Fruit fly (Drosophila melanogaster) whole organism, prepupa: Measurements from ENCODE around the gene CG42369.

ENCODE experiments used
- Blimp-1 ChIP-seq: fragments of 200-800 bp; sonication (Bioruptor generic); optimal IDR thresholded peaks from 3 replicates; lab custom pipeline; 2017; ENCODE audit warnings: missing biosample characterization, missing genetic modification characterization, mild to moderate bottlenecking, moderate library complexity, missing genetic modification reagents
- CG11294 ChIP-seq: fragments of 200-800 bp; sonication (Bioruptor generic); IDR thresholded peaks from 2 replicates; pipeline ENCODE4 v1.3.6; 2022; ENCODE audit warnings: missing biosample characterization, missing genetic modification characterization
- CG11902 ChIP-seq: fragments of 200-800 bp; sonication (Bioruptor generic); optimal IDR thresholded peaks from 3 replicates; lab custom pipeline; 2016; ENCODE audit warnings: missing biosample characterization, missing genetic modification characterization
- CG15336 ChIP-seq: fragments of 200-800 bp; sonication (Bioruptor generic); IDR thresholded peaks from 2 replicates; pipeline ENCODE4 v1.3.6; 2022; ENCODE audit warnings: missing biosample characterization, missing genetic modification characterization
- CG1621 ChIP-seq: fragments of 200-800 bp; sonication (Bioruptor generic); optimal IDR thresholded peaks from 3 replicates; lab custom pipeline; 2018; ENCODE audit warnings: missing biosample characterization, mild to moderate bottlenecking, missing genetic modification characterization
- CG16779 ChIP-seq: fragments of 200-800 bp; sonication (Bioruptor generic); optimal IDR thresholded peaks from 3 replicates; lab custom pipeline; 2017; ENCODE audit warnings: missing biosample characterization, mild to moderate bottlenecking, missing genetic modification characterization
- CG31627 ChIP-seq: fragments of 200-800 bp; sonication (Bioruptor generic); optimal IDR thresholded peaks from 3 replicates; lab custom pipeline; 2016; ENCODE audit warnings: missing biosample characterization, missing genetic modification characterization
- CG34406 ChIP-seq: fragments of 200-800 bp; sonication (Bioruptor generic); optimal IDR thresholded peaks from 3 replicates; lab custom pipeline; 2016; ENCODE audit warnings: missing biosample characterization, missing genetic modification characterization
- CG3919 ChIP-seq: fragments of 200-800 bp; sonication (Bioruptor generic); optimal IDR thresholded peaks from 3 replicates; lab custom pipeline; 2016; ENCODE audit warnings: missing biosample characterization, missing genetic modification characterization
- CG6163 ChIP-seq: fragments of 200-800 bp; sonication (Bioruptor generic); IDR thresholded peaks from 3 replicates; pipeline ENCODE4 v1.3.6; 2022; ENCODE audit warnings: missing biosample characterization, missing genetic modification characterization
- CG6276 ChIP-seq: fragments of 200-800 bp; sonication (Bioruptor generic); optimal IDR thresholded peaks from 2 replicates; lab custom pipeline; 2017; ENCODE audit warnings: missing biosample characterization, mild to moderate bottlenecking, missing genetic modification characterization
- CG6808 ChIP-seq: fragments of 200-800 bp; sonication (Bioruptor generic); optimal IDR thresholded peaks from 3 replicates; lab custom pipeline; 2017; ENCODE audit warnings: missing biosample characterization, missing genetic modification characterization, mild to moderate bottlenecking, moderate library complexity, missing genetic modification reagents
- CG6854 ChIP-seq: fragments of 200-800 bp; sonication (Bioruptor generic); optimal IDR thresholded peaks from 2 replicates; lab custom pipeline; 2017; ENCODE audit warnings: missing biosample characterization, mild to moderate bottlenecking, missing genetic modification characterization
- CG8119 ChIP-seq: fragments of 200-800 bp; sonication (Bioruptor generic); IDR thresholded peaks from 3 replicates; pipeline ENCODE4 v1.3.6; 2022; ENCODE audit warnings: missing biosample characterization, missing genetic modification characterization
- CG9139 ChIP-seq: fragments of 200-800 bp; sonication (Bioruptor generic); optimal IDR thresholded peaks from 3 replicates; lab custom pipeline; 2017; ENCODE audit warnings: missing biosample characterization, mild to moderate bottlenecking, missing genetic modification characterization
- Eip78C ChIP-seq: fragments of 200-800 bp; sonication (Bioruptor generic); peaks from one replicate; lab custom pipeline; 2016; ENCODE audit warnings: missing biosample characterization, missing genetic modification characterization
- Ets21C ChIP-seq: fragments of 200-800 bp; sonication (Bioruptor generic); optimal IDR thresholded peaks from 3 replicates; lab custom pipeline; 2016; ENCODE audit warnings: missing biosample characterization, missing genetic modification characterization
- Ets96B ChIP-seq: fragments of 200-800 bp; optimal IDR thresholded peaks from 2 replicates; lab custom pipeline; 2019; ENCODE audit warnings: missing biosample characterization, mild to moderate bottlenecking, missing genetic modification characterization, moderate library complexity
- Hr38 ChIP-seq: sonication (Bioruptor generic); optimal IDR thresholded peaks from 2 replicates; lab custom pipeline; 2016; ENCODE audit warnings: missing biosample characterization, missing genetic modification characterization
- Hr4 ChIP-seq: fragments of 200-800 bp; sonication (Bioruptor generic); optimal IDR thresholded peaks from 3 replicates; lab custom pipeline; 2016; ENCODE audit warnings: missing biosample characterization, missing genetic modification characterization
- Lpt ChIP-seq: fragments of 200-800 bp; sonication (Bioruptor generic); optimal IDR thresholded peaks from 3 replicates; lab custom pipeline; 2016; ENCODE audit warnings: missing biosample characterization, missing genetic modification characterization
- Met ChIP-seq: fragments of 200-800 bp; sonication (Bioruptor generic); optimal IDR thresholded peaks from 3 replicates; lab custom pipeline; 2016; ENCODE audit warnings: missing biosample characterization, missing genetic modification characterization
- OdsH ChIP-seq: fragments of 200-800 bp; sonication (Bioruptor generic); optimal IDR thresholded peaks from 3 replicates; lab custom pipeline; 2016; ENCODE audit warnings: missing biosample characterization, missing genetic modification characterization
- achi ChIP-seq: fragments of 200-800 bp; sonication (Bioruptor generic); optimal IDR thresholded peaks from 3 replicates; lab custom pipeline; 2016; ENCODE audit warnings: missing biosample characterization, missing genetic modification characterization
- cyc ChIP-seq: fragments of 200-800 bp; sonication (Bioruptor generic); optimal IDR thresholded peaks from 3 replicates; lab custom pipeline; 2016; ENCODE audit warnings: missing biosample characterization, missing genetic modification characterization
- esn ChIP-seq: fragments of 200-800 bp; sonication (Bioruptor generic); optimal IDR thresholded peaks from 2 replicates; lab custom pipeline; 2016; ENCODE audit warnings: missing biosample characterization, mild to moderate bottlenecking, missing genetic modification characterization, moderate library complexity
- fd85E ChIP-seq: fragments of 200-800 bp; sonication (Bioruptor generic); optimal IDR thresholded peaks from 3 replicates; lab custom pipeline; 2016; ENCODE audit warnings: missing biosample characterization, missing genetic modification characterization
- net ChIP-seq: fragments of 200-800 bp; sonication (Bioruptor generic); optimal IDR thresholded peaks from 3 replicates; lab custom pipeline; 2016; ENCODE audit warnings: missing biosample characterization, missing genetic modification characterization
- ss ChIP-seq, 2 experiments: fragments of 200-800 bp; sonication (Bioruptor generic); optimal IDR thresholded peaks; 2 replicates in 1 of 2; 3 replicates in 1 of 2; lab custom pipeline; 2017 to 2018; ENCODE audit warnings: mild to moderate bottlenecking in 2 of 2, missing biosample characterization in 2 of 2, missing genetic modification characterization in 2 of 2, moderate library complexity in 1 of 2
- svp ChIP-seq: fragments of 200-800 bp; sonication (Bioruptor generic); peaks from one replicate; lab custom pipeline; 2016; ENCODE audit warnings: missing biosample characterization, missing genetic modification characterization
- vri ChIP-seq: fragments of 200-800 bp; sonication (Bioruptor generic); optimal IDR thresholded peaks from 3 replicates; lab custom pipeline; 2016; ENCODE audit warnings: missing biosample characterization, mild to moderate bottlenecking, missing genetic modification characterization

CG42369 gene

DNA sequence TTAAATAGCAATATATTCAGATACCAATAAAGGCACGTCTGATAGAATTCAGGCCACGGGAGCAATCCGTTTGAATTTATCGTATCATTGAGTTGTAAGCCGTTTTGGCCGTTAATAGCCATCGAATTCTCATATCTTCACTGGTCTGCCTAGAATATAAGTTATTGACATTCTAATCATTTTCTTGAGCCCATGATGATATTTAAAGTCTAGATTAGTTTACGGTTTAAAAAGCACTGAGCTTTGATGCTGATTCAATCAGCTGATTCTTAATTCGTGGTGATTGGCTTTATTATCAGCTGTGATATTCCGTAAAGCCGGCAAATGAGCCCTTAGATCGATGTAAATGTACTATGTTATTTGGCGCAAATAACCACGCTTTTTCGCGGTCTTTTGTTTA, 25.0 kb downstream of the CG42369 start, which contains the start of gene slam:
TSS of gene slam (plus strand) at position 301 of the 400 bp plus-strand sequence.
- TF ChIP-seq ss (GFP tag; optimal IDR thresholded peaks at IDR 0.05; lab: Kevin White, UChicago) (no peak), Ets21C (GFP tag; lab: Kevin White, UChicago) (no peak), Met (GFP tag; lab: Kevin White, UChicago) (no peak), Lpt (GFP tag; lab: Kevin White, UChicago) (no peak), esn (GFP tag; lab: Kevin White, UChicago) (no peak), Hr38 (no peak), fd85E (GFP tag; lab: Kevin White, UChicago) (no peak), CG31627 (GFP tag; lab: Kevin White, UChicago) (no peak), CG11294 (GFP tag; lab: Robert Waterston, UW) (no peak), CG11902 (GFP tag; lab: Kevin White, UChicago) (no peak), CG9139 (GFP tag; lab: Kevin White, UChicago) (no peak), Blimp-1 (GFP tag; lab: Kevin White, UChicago) (no peak), OdsH (no peak), Eip78C (GFP tag; lab: Kevin White, UChicago) (no peak), achi (GFP tag; lab: Kevin White, UChicago) (no peak), svp (no peak), CG3919 (GFP tag; lab: Kevin White, UChicago) (no peak)

DNA sequence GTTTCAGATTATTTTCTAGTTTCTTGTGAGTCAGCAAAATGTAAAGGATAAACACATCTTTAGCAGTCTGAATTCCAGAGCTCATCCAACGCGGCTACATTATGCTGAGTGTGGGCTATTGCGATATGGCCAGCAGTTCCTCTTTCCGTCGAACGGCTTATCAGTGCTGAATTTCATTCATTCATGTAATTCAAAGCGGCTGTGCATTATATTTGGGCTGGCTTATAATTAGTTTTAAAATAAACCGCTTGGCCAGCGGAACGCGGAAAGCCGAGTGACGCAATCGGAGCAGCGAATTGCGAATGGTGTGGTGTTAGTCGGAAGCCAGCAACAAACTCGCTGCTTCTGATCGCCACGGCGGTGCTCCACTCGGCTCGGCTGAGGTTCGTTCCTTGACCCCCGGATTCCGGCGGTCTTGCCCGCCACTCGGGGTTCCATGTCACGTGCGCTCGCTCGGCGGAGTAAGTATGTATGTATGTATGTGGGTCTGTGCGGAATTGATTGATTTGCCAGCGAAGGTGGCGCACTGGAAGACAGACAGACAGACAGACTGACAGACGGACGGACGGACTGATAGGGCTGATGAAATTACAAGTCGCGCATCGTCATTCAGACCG, 25.9 kb downstream of the CG42369 start:
- peak; percentile 35 for TF ChIP-seq vri (GFP tag; lab: Kevin White, UChicago)
- no peak for TF ChIP-seq CG31627 (GFP tag; lab: Kevin White, UChicago)
- TF ChIP-seq CG11902 (GFP tag; lab: Kevin White, UChicago): no peak
- no peak for TF ChIP-seq Hr4
- no peak for TF ChIP-seq CG6276 (GFP tag; lab: Kevin White, UChicago)
- TF ChIP-seq CG6163 (GFP tag; lab: Robert Waterston, UW): no peak
- TF ChIP-seq svp: peak; percentile 85
- TF ChIP-seq cyc (GFP tag; lab: Kevin White, UChicago): no peak
- TF ChIP-seq, all 60 proteins: peak for 2

DNA sequence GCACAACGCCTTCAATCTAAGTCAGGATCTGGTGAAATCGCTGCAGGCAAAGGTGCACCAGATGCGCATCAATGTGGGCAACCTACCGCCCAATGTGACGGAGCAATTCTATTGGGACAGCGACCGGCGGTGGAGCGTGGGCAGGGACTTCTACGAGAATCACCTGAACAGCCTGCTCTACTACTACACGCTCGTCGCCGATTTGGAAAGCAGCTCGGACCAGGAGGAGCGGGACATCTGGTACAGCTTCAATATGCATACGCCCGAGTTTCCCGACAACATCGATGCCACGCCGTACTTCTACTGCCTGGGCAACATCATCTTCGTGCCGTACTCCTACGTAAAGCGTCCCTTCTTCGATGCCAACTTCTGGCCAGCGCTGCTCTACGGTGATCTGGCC, 27.8 kb downstream of the CG42369 start:
- TF ChIP-seq svp (peak; percentile 5), CG6808 (GFP tag; lab: Kevin White, UChicago) (no peak)

DNA sequence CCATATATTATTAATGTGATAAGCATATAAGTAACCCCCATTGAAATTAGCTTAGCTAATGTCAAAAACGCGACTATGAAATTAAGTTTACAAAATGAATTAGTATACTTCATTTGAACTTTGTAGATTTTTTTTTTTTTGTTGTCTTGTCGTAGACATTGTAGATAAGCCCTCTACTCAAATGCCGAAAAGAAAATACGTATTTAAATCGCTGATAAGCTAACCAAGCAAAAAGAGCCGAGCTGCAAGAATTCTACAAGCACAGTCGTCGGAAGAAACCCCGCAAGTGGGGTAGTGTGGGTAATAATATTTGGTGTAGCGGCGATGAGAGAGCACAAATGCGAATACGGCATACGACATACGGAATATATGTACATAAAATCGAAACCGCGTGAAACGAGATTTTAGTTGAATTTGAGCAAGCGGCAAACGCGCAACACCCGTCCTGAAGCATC, 29.5 kb downstream of the CG42369 start, which contains the start of gene Nepl4:
TSS of gene Nepl4 (plus strand) at position 405 of the 455 bp plus-strand sequence.
- TF ChIP-seq Ets96B (no peak), CG9139 (GFP tag; lab: Kevin White, UChicago) (no peak), Hr4 (no peak), CG34406 (no peak), CG15336 (GFP tag; lab: Robert Waterston, UW) (no peak), achi (GFP tag; lab: Kevin White, UChicago) (no peak), Hr38 (no peak)

DNA sequence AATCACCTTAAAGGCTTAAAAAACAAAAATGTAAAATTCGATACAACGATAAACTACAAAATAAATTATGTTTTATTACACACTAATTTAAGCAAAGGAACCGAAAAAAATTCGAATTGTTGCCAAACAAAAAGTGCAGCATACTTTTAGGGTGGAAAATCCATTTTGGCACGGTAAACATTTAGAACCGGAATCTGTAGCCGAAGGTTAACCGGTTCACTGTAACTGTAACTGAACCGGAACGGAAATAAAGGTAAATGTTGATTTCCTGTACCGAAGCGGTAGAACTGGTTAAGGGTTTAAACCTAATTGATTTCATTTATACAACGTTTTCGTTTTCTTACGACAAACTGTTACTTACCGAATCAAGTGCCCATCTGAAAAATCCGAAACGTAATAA, 30.1 kb downstream of the CG42369 start:
- TF ChIP-seq svp (peak; percentile 65), CG1621 (tag; lab: Kevin White, UChicago) (peak; percentile 21), Hr38 (no peak), CG8119 (GFP tag; lab: Robert Waterston, UW) (no peak), Lpt (GFP tag; lab: Kevin White, UChicago) (no peak)
- TF ChIP-seq, all 60 proteins: peak for 2

DNA sequence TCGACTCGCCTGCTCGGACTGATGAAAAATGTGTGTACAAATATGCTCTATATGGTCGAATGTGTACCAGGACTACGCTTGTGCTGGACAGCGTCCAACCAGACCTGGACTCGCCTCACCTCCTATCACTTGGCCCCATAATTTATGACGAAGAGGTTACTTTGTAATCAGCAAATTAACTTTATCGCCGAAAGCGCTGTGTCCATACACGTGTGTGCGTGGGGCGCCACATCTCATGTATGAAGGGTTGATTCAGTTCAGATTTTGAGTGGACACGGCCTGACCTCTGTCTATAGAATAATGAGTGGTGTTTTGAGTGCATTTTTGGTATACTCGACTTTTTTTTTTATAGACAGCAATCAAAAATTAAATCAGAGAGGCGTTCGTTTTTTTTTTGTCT, 37.0 kb downstream of the CG42369 start:
- TF ChIP-seq svp: peak; percentile 88
- TF ChIP-seq achi (GFP tag; lab: Kevin White, UChicago): no peak

DNA sequence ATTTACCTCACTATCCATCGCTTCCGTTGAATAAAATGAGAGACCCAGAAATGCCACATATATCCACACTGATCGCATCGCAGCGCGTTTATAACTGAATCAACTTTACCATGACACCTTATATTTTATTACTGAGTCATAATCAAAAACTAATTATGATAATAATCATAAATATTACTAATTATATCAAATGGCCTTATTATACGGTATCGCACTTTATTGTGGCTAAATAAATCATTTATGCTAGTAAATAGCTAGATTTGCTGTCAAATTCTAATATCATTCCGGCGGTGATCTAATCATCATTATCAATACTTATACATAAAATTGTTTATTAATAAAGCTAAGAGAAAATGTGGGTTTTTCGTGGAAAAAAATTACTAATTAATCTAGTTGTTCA, 38.8 kb downstream of the CG42369 start, which contains the start of gene CG9500:
TSS of gene CG9500 (minus strand) at position 101 of the 400 bp plus-strand sequence.
- TF ChIP-seq Blimp-1 (GFP tag; lab: Kevin White, UChicago): no peak
- no peak for TF ChIP-seq Hr38
- no peak for TF ChIP-seq CG6854 (GFP tag; lab: Kevin White, UChicago)
- TF ChIP-seq Ets96B: no peak
- TF ChIP-seq CG15336 (GFP tag; lab: Robert Waterston, UW): no peak
- TF ChIP-seq net: no peak
- no peak for TF ChIP-seq Eip78C (GFP tag; lab: Kevin White, UChicago)
- TF ChIP-seq vri (GFP tag; lab: Kevin White, UChicago): no peak
- no peak for TF ChIP-seq CG16779 (tag; lab: Kevin White, UChicago)
- TF ChIP-seq, all 60 proteins: peak for 0
